Worm (Caenorhabditis elegans) whole organism, L1 larva: ENCODE data around the gene F38A1.15.

Experiments
- C04F5.9 ChIP-seq: sonication (generic microtip); optimal IDR thresholded peaks from 2 replicates; lab custom pipeline; 2016; ENCODE audit warnings: missing genetic modification characterization, missing compliant biosample characterization
- C34B4.2 ChIP-seq: sonication (generic microtip); optimal IDR thresholded peaks from 2 replicates; lab custom pipeline; 2017; ENCODE audit warnings: mild to moderate bottlenecking, missing genetic modification characterization, missing compliant biosample characterization
- ama-1 ChIP-seq: fragments of 150-350 bp; optimal IDR thresholded peaks from 2 replicates; lab custom pipeline; 2014
- blmp-1 ChIP-seq: fragments of 150-350 bp; optimal IDR thresholded peaks from 2 replicates; lab custom pipeline; 2014; ENCODE audit warnings: missing biosample characterization, missing genetic modification characterization
- dsc-1 ChIP-seq: sonication (generic microtip); optimal IDR thresholded peaks from 2 replicates; lab custom pipeline; 2016; ENCODE audit warnings: mild to moderate bottlenecking, missing genetic modification characterization, missing compliant biosample characterization
- efl-1 ChIP-seq, 4 experiments: fragments of 150-350 bp; optimal IDR thresholded peaks in 3 of 4; peaks in 1 of 4; 1 replicate in 1 of 4; 2 replicates in 3 of 4; lab custom pipeline; 2014; ENCODE audit warnings: missing biosample characterization in 2 of 4, missing genetic modification characterization in 2 of 4, missing genetic modification reagents in 2 of 4
- elt-2 ChIP-seq: sonication (generic microtip); optimal IDR thresholded peaks from 2 replicates; lab custom pipeline; 2016; ENCODE audit warnings: missing genetic modification characterization, mild to moderate bottlenecking, inconsistent platforms, missing compliant biosample characterization, missing genetic modification reagents
- elt-3 ChIP-seq, 6 experiments: fragments of 150-350 bp in 1 of 6; sonication (generic microtip); optimal IDR thresholded peaks; 2 replicates each; lab custom pipeline; 2017 to 2018; ENCODE audit warnings: missing biosample characterization in 6 of 6, missing genetic modification characterization in 6 of 6, inconsistent platforms in 1 of 6
- fkh-4 ChIP-seq: sonication (generic microtip); optimal IDR thresholded peaks from 2 replicates; lab custom pipeline; 2016; ENCODE audit warnings: missing compliant biosample characterization, missing genetic modification characterization, borderline replicate concordance
- fos-1 ChIP-seq: fragments of 150-350 bp; optimal IDR thresholded peaks from 2 replicates; lab custom pipeline; 2014; ENCODE audit warnings: missing biosample characterization, missing genetic modification characterization
- jun-1 ChIP-seq: fragments of 150-350 bp; optimal IDR thresholded peaks from 2 replicates; lab custom pipeline; 2014; ENCODE audit warnings: missing biosample characterization, missing genetic modification reagents, missing genetic modification characterization
- lin-14 ChIP-seq: fragments of 200-800 bp; sonication (Bioruptor generic); optimal IDR thresholded peaks from 2 replicates; lab custom pipeline; 2018; ENCODE audit warnings: mild to moderate bottlenecking, missing genetic modification characterization, moderate library complexity, missing compliant biosample characterization
- lin-35 ChIP-seq, 2 experiments: fragments of 150-350 bp; optimal IDR thresholded peaks; 2 replicates each; lab custom pipeline; 2014; ENCODE audit warnings: missing biosample characterization in 2 of 2, missing genetic modification characterization in 2 of 2, missing genetic modification reagents in 2 of 2
- lsy-2 ChIP-seq, 2 experiments: fragments of 150-350 bp; optimal IDR thresholded peaks; 2 replicates each; lab custom pipeline; 2014; ENCODE audit warnings: missing biosample characterization in 2 of 2, missing genetic modification characterization in 2 of 2
- mef-2 ChIP-seq: fragments of 150-350 bp; optimal IDR thresholded peaks from 2 replicates; lab custom pipeline; 2014; ENCODE audit warnings: missing biosample characterization, missing genetic modification characterization
- mep-1 ChIP-seq: fragments of 150-350 bp; optimal IDR thresholded peaks from 2 replicates; lab custom pipeline; 2014; ENCODE audit warnings: missing biosample characterization, missing genetic modification characterization
- nhr-11 ChIP-seq: fragments of 150-350 bp; optimal IDR thresholded peaks from 2 replicates; lab custom pipeline; 2014; ENCODE audit warnings: missing biosample characterization, missing genetic modification characterization
- nhr-20 ChIP-seq: sonication (generic microtip); optimal IDR thresholded peaks from 2 replicates; lab custom pipeline; 2016; ENCODE audit warnings: mild to moderate bottlenecking, missing genetic modification characterization, missing compliant biosample characterization
- nhr-47 ChIP-seq: sonication (generic microtip); optimal IDR thresholded peaks from 2 replicates; lab custom pipeline; 2016; ENCODE audit warnings: mild to moderate bottlenecking, missing genetic modification characterization, moderate library complexity, missing compliant biosample characterization
- nhr-71 ChIP-seq: sonication (generic microtip); optimal IDR thresholded peaks from 2 replicates; lab custom pipeline; 2016; ENCODE audit warnings: mild to moderate bottlenecking, missing genetic modification characterization, moderate library complexity, missing compliant biosample characterization
- nhr-77 ChIP-seq: fragments of 150-350 bp; optimal IDR thresholded peaks from 2 replicates; lab custom pipeline; 2014; ENCODE audit warnings: missing biosample characterization, missing genetic modification characterization
- nhr-84 ChIP-seq: sonication (generic microtip); optimal IDR thresholded peaks from 2 replicates; lab custom pipeline; 2017; ENCODE audit warnings: missing biosample characterization, missing genetic modification characterization
- pax-3 ChIP-seq: fragments of 200-800 bp; sonication (Bioruptor generic); optimal IDR thresholded peaks from 2 replicates; lab custom pipeline; 2018; ENCODE audit warnings: mild to moderate bottlenecking, missing genetic modification characterization, moderate library complexity, missing compliant biosample characterization
- pqm-1 ChIP-seq: sonication (generic microtip); optimal IDR thresholded peaks from 3 replicates; lab custom pipeline; 2017; ENCODE audit warnings: missing biosample characterization, missing genetic modification characterization
- rnt-1 ChIP-seq: sonication (generic microtip); optimal IDR thresholded peaks from 2 replicates; lab custom pipeline; 2016; ENCODE audit warnings: mild to moderate bottlenecking, missing genetic modification characterization, moderate library complexity, missing compliant biosample characterization
- skn-1 ChIP-seq: fragments of 150-350 bp; optimal IDR thresholded peaks from 2 replicates; lab custom pipeline; 2014; ENCODE audit warnings: missing biosample characterization, missing genetic modification characterization
- snpc-4 ChIP-seq: fragments of 150-350 bp; optimal IDR thresholded peaks from 2 replicates; lab custom pipeline; 2014; ENCODE audit warnings: missing biosample characterization, missing genetic modification characterization
- sox-4 ChIP-seq: sonication (generic microtip); optimal IDR thresholded peaks from 2 replicates; lab custom pipeline; 2016; ENCODE audit warnings: missing genetic modification characterization, missing compliant biosample characterization
- sup-37 ChIP-seq: fragments of 200-800 bp; sonication (Bioruptor generic); optimal IDR thresholded peaks from 2 replicates; lab custom pipeline; 2018; ENCODE audit warnings: mild to moderate bottlenecking, missing genetic modification characterization, missing compliant biosample characterization
- swsn-7 ChIP-seq: sonication (generic microtip); optimal IDR thresholded peaks from 2 replicates; lab custom pipeline; 2016; ENCODE audit warnings: missing genetic modification characterization, missing compliant biosample characterization
- tbx-2 ChIP-seq: sonication (generic microtip); optimal IDR thresholded peaks from 2 replicates; lab custom pipeline; 2016; ENCODE audit warnings: missing genetic modification characterization, missing compliant biosample characterization
- zag-1 ChIP-seq: fragments of 150-350 bp; optimal IDR thresholded peaks from 2 replicates; lab custom pipeline; 2014; ENCODE audit warnings: missing biosample characterization, missing genetic modification characterization
- ztf-11 ChIP-seq, 2 experiments: sonication (generic microtip); optimal IDR thresholded peaks; 2 replicates each; lab custom pipeline; 2016 to 2017; ENCODE audit warnings: missing genetic modification characterization in 2 of 2, missing biosample characterization in 1 of 2, missing compliant biosample characterization in 1 of 2

The F38A1.15 gene

ce11 chrIV:1266138-1266537 lies 22.9 kb upstream of the F38A1.15 start:
- TF ChIP-seq lin-35 (GFP tag; optimal IDR thresholded peaks at IDR 0.05; lab: Kevin White, UChicago) (peak in 1 of 2 experiments; percentile 9), fos-1 (tag; lab: Kevin White, UChicago) (no peak), elt-3 (tag; optimal IDR thresholded peaks at IDR 0.05; lab: Kevin White, UChicago) (no peak), mef-2 (tag; lab: Kevin White, UChicago) (no peak), skn-1 (tag; lab: Kevin White, UChicago) (no peak), nhr-84 (tag; lab: Kevin White, UChicago) (no peak), pax-3 (tag; lab: Kevin White, UChicago) (no peak), nhr-20 (tag; lab: Kevin White, UChicago) (no peak), elt-2 (tag; lab: Kevin White, UChicago) (peak; percentile 96), zag-1 (tag; lab: Kevin White, UChicago) (no peak), pqm-1 (tag; lab: Kevin White, UChicago) (peak; percentile 87), jun-1 (tag; lab: Kevin White, UChicago) (peak; percentile 52)

ce11 chrIV:1264928-1265327 lies 21.7 kb upstream of the F38A1.15 start, which contains the start of gene F38A1.13:
Gene F38A1.13 (plus strand): TSS chrIV:1265228.
- TF ChIP-seq nhr-77 (tag; lab: Kevin White, UChicago) (no peak), nhr-11 (tag; lab: Kevin White, UChicago) (no peak), dsc-1 (tag; lab: Kevin White, UChicago) (no peak), swsn-7 (tag; lab: Kevin White, UChicago) (no peak), lin-14 (GFP tag; lab: Kevin White, UChicago) (no peak), ztf-11 (tag; optimal IDR thresholded peaks at IDR 0.05; lab: Kevin White, UChicago) (no peak), mep-1 (no peak), tbx-2 (tag; lab: Kevin White, UChicago) (no peak), rnt-1 (no peak)

- TF ChIP-seq nhr-71 (tag; lab: Kevin White, UChicago) (no peak), pqm-1 (tag; lab: Kevin White, UChicago) (no peak), C04F5.9 (tag; lab: Kevin White, UChicago) (no peak), mep-1 (no peak), fkh-4 (tag; lab: Kevin White, UChicago) (no peak), lsy-2 (tag; optimal IDR thresholded peaks at IDR 0.05; lab: Kevin White, UChicago) (no peak), sup-37 (GFP tag; lab: Kevin White, UChicago) (no peak), ama-1 (lab: Kevin White, UChicago) (no peak), nhr-84 (tag; lab: Kevin White, UChicago) (no peak), elt-3 (tag; optimal IDR thresholded peaks at IDR 0.05; lab: Kevin White, UChicago) (no peak), blmp-1 (no peak), pax-3 (tag; lab: Kevin White, UChicago) (no peak)
Measured at ce11 chrIV:1261930-1262329, 18.7 kb upstream of the F38A1.15 start.

ce11 chrIV:1261024-1261423 lies 17.8 kb upstream of the F38A1.15 start, which contains the start of gene clec-169:
Gene clec-169 (plus strand): TSS chrIV:1261324.
- no peak for TF ChIP-seq C34B4.2 (tag; lab: Kevin White, UChicago)
- TF ChIP-seq efl-1 (optimal IDR thresholded peaks at IDR 0.05; lab: Kevin White, UChicago): no peak
- peak in 1 of 2 experiments; percentile 48 for TF ChIP-seq efl-1 (GFP tag; optimal IDR thresholded peaks at IDR 0.05 in 1 of 2; lab: Kevin White, UChicago)
- no peak for TF ChIP-seq tbx-2 (tag; lab: Kevin White, UChicago)
- no peak for TF ChIP-seq sox-4 (tag; lab: Kevin White, UChicago)

- TF ChIP-seq efl-1 (optimal IDR thresholded peaks at IDR 0.05; lab: Kevin White, UChicago) (no peak), efl-1 (GFP tag; optimal IDR thresholded peaks at IDR 0.05 in 1 of 2; lab: Kevin White, UChicago) (peak in 1 of 2 experiments; percentile 27), elt-2 (tag; lab: Kevin White, UChicago) (peak; percentile 37), snpc-4 (peak; percentile 53), nhr-47 (tag; lab: Kevin White, UChicago) (no peak)
Measured at ce11 chrIV:1260474-1260873, 17.3 kb upstream of the F38A1.15 start.
